Fruit fly (Drosophila melanogaster) S2 (cell line): ENCODE data around the gene Prp3.
A peak's percentile ranks its signal among the peaks of the same experiment; 100 is the strongest.

Experiments
- CG8478 ChIP-seq: fragments of >200 bp; optimal IDR thresholded peaks from 2 replicates; lab custom pipeline; 2018
- CTCF ChIP-seq, 2 experiments: fragments of >200 bp; optimal IDR thresholded peaks; 2 replicates each; lab custom pipeline; 2018

Gene Prp3

DNA sequence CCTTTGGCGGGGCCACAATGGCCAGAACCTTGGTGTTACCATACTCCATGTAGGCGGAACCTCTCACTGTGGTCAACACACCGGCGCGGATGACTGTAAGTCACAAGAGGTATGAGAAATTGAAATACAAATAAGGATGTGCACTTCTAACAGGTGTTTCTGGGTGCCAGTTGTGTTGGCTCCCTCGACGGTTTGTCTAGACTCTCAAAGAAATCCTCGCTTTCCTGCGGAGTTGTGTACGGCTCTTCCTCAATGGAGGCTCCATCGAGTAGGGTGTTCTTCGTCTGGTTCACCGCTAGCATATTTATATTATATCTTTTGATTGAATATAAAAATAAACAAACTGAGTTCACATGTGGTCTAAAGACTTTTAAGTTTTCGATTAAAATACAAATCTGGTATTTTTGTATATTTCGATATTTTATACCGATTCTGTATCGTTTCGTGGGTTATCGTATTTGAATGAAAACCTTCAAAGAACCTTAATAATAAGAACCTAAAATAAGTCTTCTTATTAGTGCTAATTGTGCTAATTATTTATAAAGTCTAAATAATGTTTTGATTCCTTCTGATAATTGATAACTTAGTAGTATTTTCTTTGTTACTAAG lies 3.3 kb downstream of the Prp3 start, which contains the start of gene Mtr3:
Mtr3 (minus strand) TSS at position 388 of the 609 bp plus-strand sequence.
- TF ChIP-seq CG8478 (lab: Kevin White, UChicago) (no peak), CTCF (optimal IDR thresholded peaks at IDR 0.05; lab: Kevin White, UChicago) (no peak)

dm6 chr3L:19914833-19915232 lies 4.7 kb downstream of the Prp3 start, which contains the start of gene Rpn1:
Rpn1 (plus strand) TSS chr3L:19915051.
- TF ChIP-seq CG8478 (lab: Kevin White, UChicago) (no peak), CTCF (optimal IDR thresholded peaks at IDR 0.05; lab: Kevin White, UChicago) (peak in 1 of 2 experiments; percentile 20)

- TF ChIP-seq CG8478 (lab: Kevin White, UChicago), result no peak
- no peak for TF ChIP-seq CTCF (optimal IDR thresholded peaks at IDR 0.05; lab: Kevin White, UChicago)
These were observed 9.9 kb downstream of the Prp3 start for dm6 chr3L:19919981-19920380.

DNA sequence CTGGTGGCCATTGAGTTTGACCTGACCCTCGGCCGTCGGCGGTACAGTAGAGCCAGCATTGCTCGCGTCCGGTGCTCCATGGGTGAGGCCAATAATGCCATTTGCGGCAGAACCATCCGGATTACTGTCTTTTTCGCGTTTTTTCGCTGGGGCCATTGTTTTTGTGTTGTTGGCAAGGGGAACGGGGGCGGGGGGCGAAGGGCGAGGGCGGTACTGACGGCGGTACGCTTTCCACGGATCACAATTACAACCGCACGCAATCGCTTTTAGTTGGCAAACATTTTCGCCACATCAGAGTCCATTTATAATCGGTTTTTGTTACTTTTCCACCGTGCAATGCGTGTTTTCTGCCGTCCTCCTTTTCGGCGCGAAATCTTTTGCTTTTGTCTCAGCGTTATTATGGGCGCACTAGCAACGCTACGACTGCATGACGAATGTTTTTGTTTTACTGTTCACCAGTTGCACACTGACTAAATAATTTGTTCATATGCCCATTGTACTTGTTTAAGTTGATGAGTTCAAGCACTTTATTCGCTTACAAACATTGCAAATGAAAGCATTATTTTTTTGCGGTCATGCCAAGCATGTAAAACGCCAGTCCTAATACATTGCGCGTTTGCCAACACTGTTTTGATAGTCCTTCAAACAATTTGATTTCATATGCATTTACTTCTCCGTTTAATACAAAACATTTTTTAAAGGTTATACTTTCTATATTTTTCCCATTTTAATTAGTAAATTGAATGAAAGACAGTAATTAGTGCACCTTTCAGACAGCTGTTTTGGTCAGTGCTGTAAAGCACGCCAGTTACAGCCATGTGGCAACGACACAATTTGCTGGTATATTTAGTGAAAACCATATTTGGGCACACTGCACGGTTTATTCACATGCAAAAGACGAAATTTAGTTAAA lies 13.0 kb downstream of the Prp3 start, which contains the start of gene Pfdn6:
Pfdn6 (plus strand) TSS at position 839 of the 913 bp plus-strand sequence.
- TF ChIP-seq CTCF (optimal IDR thresholded peaks at IDR 0.05; lab: Kevin White, UChicago), result no peak
- no peak for TF ChIP-seq CG8478 (lab: Kevin White, UChicago)

DNA sequence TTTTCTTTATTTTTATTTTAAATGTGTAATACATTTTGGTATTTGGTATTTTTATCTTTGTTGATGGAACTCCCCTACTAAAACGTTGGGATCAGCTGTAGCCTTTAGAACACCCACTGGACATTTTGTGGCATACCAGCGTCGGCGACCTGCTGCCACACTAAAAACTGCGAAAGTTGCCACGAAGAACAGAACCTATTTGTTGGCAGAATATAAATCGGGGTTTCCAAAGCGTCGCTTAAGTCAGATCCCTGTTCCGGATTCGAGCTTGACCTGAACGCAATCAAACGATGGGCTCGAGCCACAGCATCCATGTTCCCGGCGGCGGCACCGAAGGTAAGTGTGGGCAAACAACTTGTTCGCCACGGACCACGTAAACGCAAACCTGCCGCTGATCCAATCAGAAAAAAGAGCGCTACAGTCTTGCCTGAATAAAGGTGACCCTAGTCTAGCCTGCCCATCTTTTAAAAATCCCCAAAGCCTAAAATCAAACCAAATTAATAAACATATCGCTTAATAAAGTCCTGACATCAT lies 14.7 kb downstream of the Prp3 start, which contains the start of gene Grasp65:
Grasp65 (plus strand) TSS at position 173 of the 534 bp plus-strand sequence.
- TF ChIP-seq CG8478 (lab: Kevin White, UChicago) (no peak), CTCF (optimal IDR thresholded peaks at IDR 0.05; lab: Kevin White, UChicago) (no peak)

DNA sequence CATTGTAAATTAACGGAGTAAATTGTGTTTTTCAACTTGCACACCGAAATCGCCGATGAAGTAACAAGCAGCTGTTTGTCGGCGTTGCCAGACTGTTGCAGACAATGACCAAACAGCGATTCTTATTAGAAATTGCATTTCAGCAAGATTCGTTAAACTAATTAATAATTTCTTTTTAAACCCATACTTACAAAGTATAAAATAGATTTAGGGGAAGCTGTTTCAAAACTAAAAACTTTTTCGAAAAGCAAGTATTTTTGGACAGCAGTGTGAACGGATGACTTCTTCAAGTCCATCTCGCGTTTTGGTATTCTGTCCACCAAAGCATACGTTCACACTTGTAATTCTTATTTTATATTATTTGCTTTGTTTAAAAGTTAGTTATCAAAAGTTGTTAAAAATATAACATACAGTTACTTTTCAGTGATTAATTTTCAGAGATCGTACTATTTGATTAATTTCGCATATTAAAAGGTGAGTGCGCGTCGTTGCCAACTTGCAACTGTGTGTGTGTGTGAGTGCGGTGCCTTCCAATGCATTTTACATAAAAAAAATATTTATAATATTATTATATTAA lies 18.4 kb downstream of the Prp3 start, which contains the start of the genes CG8004 and RhoGDI:
CG8004 (minus strand) TSS at position 74 of the 577 bp plus-strand sequence.
RhoGDI (plus strand) TSS at position 309 of the 577 bp plus-strand sequence.
- TF ChIP-seq CG8478 (lab: Kevin White, UChicago) (no peak), CTCF (optimal IDR thresholded peaks at IDR 0.05; lab: Kevin White, UChicago) (no peak)

dm6 chr3L:19929051-19929718 lies 19.1 kb downstream of the Prp3 start:
- TF ChIP-seq CTCF (optimal IDR thresholded peaks at IDR 0.05; lab: Kevin White, UChicago) (no peak), CG8478 (lab: Kevin White, UChicago) (no peak)

dm6 chr3L:19929719-19930334 lies 19.7 kb downstream of the Prp3 start:
- TF ChIP-seq CG8478 (lab: Kevin White, UChicago) (no peak), CTCF (optimal IDR thresholded peaks at IDR 0.05; lab: Kevin White, UChicago) (no peak)

- TF ChIP-seq CTCF (optimal IDR thresholded peaks at IDR 0.05; lab: Kevin White, UChicago) (no peak), CG8478 (lab: Kevin White, UChicago) (no peak)
These were observed 21.3 kb downstream of the Prp3 start, which contains the start of gene CG46462 for dm6 chr3L:19931391-19931790. CG46462 (plus strand) TSS chr3L:19931691.

DNA sequence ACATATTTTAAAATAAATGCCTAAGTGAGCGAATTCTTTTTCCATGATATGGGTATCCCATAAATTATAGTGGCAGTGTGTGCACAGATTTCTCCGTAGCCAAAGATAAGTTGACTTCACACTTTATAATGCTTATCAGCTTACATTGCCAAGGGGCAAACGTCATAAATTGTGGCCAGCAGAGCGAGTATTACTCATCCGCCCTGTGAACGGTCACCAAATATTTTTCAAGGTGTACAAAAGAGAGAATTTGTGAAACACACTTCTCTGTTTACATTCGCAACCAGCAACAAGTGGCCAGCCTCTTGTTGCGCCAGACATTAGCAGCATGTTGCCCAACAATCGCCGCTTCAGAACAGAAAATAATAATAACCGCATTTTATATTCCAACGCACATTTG lies 22.8 kb downstream of the Prp3 start:
- TF ChIP-seq CTCF (optimal IDR thresholded peaks at IDR 0.05; lab: Kevin White, UChicago) (no peak), CG8478 (lab: Kevin White, UChicago) (no peak)

DNA sequence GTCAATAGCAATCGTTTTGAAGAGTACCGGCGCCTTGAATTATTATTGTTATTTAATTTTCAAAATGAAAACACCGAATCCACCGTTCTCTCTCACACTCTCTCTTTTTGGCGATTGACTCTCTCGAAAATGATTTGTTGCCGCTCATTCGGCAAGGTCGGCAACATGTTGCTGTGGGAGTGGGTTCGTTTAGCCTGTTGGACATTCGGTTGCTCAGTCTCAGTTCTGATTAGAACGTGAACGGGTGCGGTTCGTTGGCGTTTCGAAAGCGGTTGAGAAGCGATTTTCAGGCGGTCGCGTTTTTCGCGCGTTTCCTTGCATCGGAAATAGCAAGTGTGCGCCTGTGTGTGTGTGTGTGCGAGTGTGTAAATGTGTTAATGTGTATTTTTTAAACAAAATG lies 28.9 kb downstream of the Prp3 start, which contains the start of gene Ac76E:
Ac76E (plus strand) TSS at position 264 of the 400 bp plus-strand sequence.
- TF ChIP-seq CTCF (optimal IDR thresholded peaks at IDR 0.05; lab: Kevin White, UChicago), result no peak
- no peak for TF ChIP-seq CG8478 (lab: Kevin White, UChicago)

dm6 chr3L:19940349-19940748 lies 30.2 kb downstream of the Prp3 start:
- TF ChIP-seq CG8478 (lab: Kevin White, UChicago), result no peak

DNA sequence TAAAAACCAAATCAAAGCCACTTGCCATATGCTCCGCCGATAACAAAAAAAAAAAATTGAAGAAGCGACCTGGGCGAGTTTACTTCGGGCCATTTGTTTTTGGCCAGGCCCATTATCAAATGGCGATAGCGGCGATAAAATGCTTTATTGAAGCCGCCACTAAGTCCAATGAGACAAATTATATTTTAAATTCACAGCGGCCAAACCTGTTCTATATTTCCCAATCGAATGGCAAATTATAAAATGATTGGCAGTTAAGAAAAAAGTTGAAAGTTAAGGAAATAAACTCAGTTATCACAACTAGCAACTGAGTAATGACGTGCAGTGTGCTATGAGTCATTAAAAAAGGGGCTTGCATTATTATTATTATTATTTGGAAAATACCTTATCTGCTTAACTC lies 31.1 kb downstream of the Prp3 start:
- TF ChIP-seq CG8478 (lab: Kevin White, UChicago) (no peak), CTCF (optimal IDR thresholded peaks at IDR 0.05; lab: Kevin White, UChicago) (no peak)
